Worm (Caenorhabditis elegans) whole organism, L4 larva: ENCODE data around the gene Y39A1A.17.

Source experiments
- nhr-76 ChIP-seq: fragments of 150-350 bp; optimal IDR thresholded peaks from 2 replicates; lab custom pipeline; 2014; ENCODE audit warnings: missing biosample characterization, missing genetic modification characterization
- unc-130 ChIP-seq: sonication (generic microtip); optimal IDR thresholded peaks from 2 replicates; lab custom pipeline; 2016; ENCODE audit warnings: missing genetic modification reagents, missing genetic modification characterization, missing compliant biosample characterization
- unc-39 ChIP-seq: sonication (generic microtip); optimal IDR thresholded peaks from 2 replicates; lab custom pipeline; 2017; ENCODE audit warnings: missing biosample characterization, missing genetic modification characterization

- TF ChIP-seq unc-130 (no peak), unc-39 (tag; lab: Kevin White, UChicago) (no peak), nhr-76 (tag; lab: Kevin White, UChicago) (no peak)
These were observed 37.4 kb downstream of the Y39A1A.17 start for ce11 chrIII:10653479-10653878.
